Fruit fly (Drosophila melanogaster): ENCODE data around the gene CG3081.

Gene CG3081

dm6 chrX:4666650-4667360, 23.0 kb upstream of the CG3081 start, which contains the start of gene CG3009 (continued):
- TF ChIP-seq CG6654 (GFP tag; optimal IDR thresholded peaks at IDR 0.05) (peak; percentile 89), CG13296 (GFP tag; optimal IDR thresholded peaks at IDR 0.05) (peak; percentile 98), Scr (GFP tag; IDR thresholded peaks at IDR 0.05; ENCODE audit: partially characterized antibody) (no peak), mld (GFP tag; IDR thresholded peaks at IDR 0.05; ENCODE audit: partially characterized antibody) (no peak), CG11695 (GFP tag; IDR thresholded peaks at IDR 0.05) (peak; percentile 98), Abd-B (GFP tag; optimal IDR thresholded peaks at IDR 0.05) (peak; percentile 95), br (optimal IDR thresholded peaks at IDR 0.05) (no peak), eyg (GFP tag; optimal IDR thresholded peaks at IDR 0.05) (peak; percentile 97), CG4424 (GFP tag; optimal IDR thresholded peaks at IDR 0.05) (peak; percentile 97), CG8478 (optimal IDR thresholded peaks at IDR 0.05) (no peak), CG33213 (GFP tag; optimal IDR thresholded peaks at IDR 0.05) (peak; percentile 96), al (GFP tag; IDR thresholded peaks at IDR 0.05) (peak; percentile 97), BtbVII (GFP tag; optimal IDR thresholded peaks at IDR 0.05) (peak; percentile 97), knrl (GFP tag; IDR thresholded peaks at IDR 0.05; ENCODE audit: partially characterized antibody) (peak; percentile 51; the same call in 1 of the 3 replicates), CG12769 (tag; optimal IDR thresholded peaks at IDR 0.05) (peak; percentile 98), fu2 (GFP tag; optimal IDR thresholded peaks at IDR 0.05) (peak; percentile 98), CG34422 (GFP tag; IDR thresholded peaks at IDR 0.05) (peak; percentile 98), vnd (GFP tag; IDR thresholded peaks at IDR 0.05; ENCODE audit: partially characterized antibody) (no peak), onecut (GFP tag; IDR thresholded peaks at IDR 0.05) (peak; percentile 93), sna (GFP tag; IDR thresholded peaks at IDR 0.05; ENCODE audit: partially characterized antibody) (no peak), Dip3 (GFP tag; optimal IDR thresholded peaks at IDR 0.05) (peak; percentile 98), CG12155 (GFP tag; optimal IDR thresholded peaks at IDR 0.05) (peak; percentile 96), CG15011 (GFP tag; optimal IDR thresholded peaks at IDR 0.05) (peak; percentile 94), CG12391 (tag; optimal IDR thresholded peaks at IDR 0.05) (peak; percentile 96), ssp (GFP tag; IDR thresholded peaks at IDR 0.05) (peak; percentile 90), Camta (GFP tag; optimal IDR thresholded peaks at IDR 0.05) (peak; percentile 97), Xrp1 (GFP tag; IDR thresholded peaks at IDR 0.05) (peak; percentile 98), ara (GFP tag; IDR thresholded peaks at IDR 0.05) (peak; percentile 94), ftz-f1 (GFP tag; optimal IDR thresholded peaks at IDR 0.05) (peak; percentile 93), CG2116 (GFP tag; optimal IDR thresholded peaks at IDR 0.05) (peak; percentile 84), CG16863 (GFP tag; optimal IDR thresholded peaks at IDR 0.05) (peak; percentile 97), org-1 (GFP tag; optimal IDR thresholded peaks at IDR 0.05) (peak; percentile 98), luna (GFP tag; optimal IDR thresholded peaks at IDR 0.05) (peak; percentile 95), YL-1 (GFP tag; optimal IDR thresholded peaks at IDR 0.05) (peak; percentile 95), Rx (GFP tag; IDR thresholded peaks at IDR 0.05) (peak; percentile 94), twi (tag; optimal IDR thresholded peaks at IDR 0.05) (peak; percentile 88), pzg (GFP tag; optimal IDR thresholded peaks at IDR 0.05) (peak; percentile 45), sisA (GFP tag; IDR thresholded peaks at IDR 0.05) (peak; percentile 97), TFAM (GFP tag; optimal IDR thresholded peaks at IDR 0.05) (peak; percentile 73), tio (GFP tag; optimal IDR thresholded peaks at IDR 0.05) (peak; percentile 93), usp (GFP tag; optimal IDR thresholded peaks at IDR 0.05) (no peak), Asciz (GFP tag; optimal IDR thresholded peaks at IDR 0.05) (peak; percentile 94), CG1024 (GFP tag; IDR thresholded peaks at IDR 0.05) (peak; percentile 90), CG14014 (GFP tag; IDR thresholded peaks at IDR 0.05) (peak; percentile 98), CG7786 (GFP tag; optimal IDR thresholded peaks at IDR 0.05) (peak; percentile 98), tap (tag; optimal IDR thresholded peaks at IDR 0.05) (peak; percentile 95), vvl (GFP tag; IDR thresholded peaks at IDR 0.05) (peak; percentile 98), CG14050 (GFP tag; IDR thresholded peaks at IDR 0.05) (peak; percentile 96), tin (GFP tag; optimal IDR thresholded peaks at IDR 0.05) (peak; percentile 98), jigr1 (GFP tag; IDR thresholded peaks at IDR 0.05) (peak; percentile 95), klu (GFP tag; IDR thresholded peaks at IDR 0.05) (peak; percentile 98)

All from whole organism, embryonic.